Fruit fly (Drosophila melanogaster) whole organism, embryonic: Measurements from ENCODE around the gene CG1999.
A peak's percentile ranks its signal among the peaks of the same experiment; 100 is the strongest.

ENCODE experiments used
- Ada2b ChIP-seq: fragments of 200-800 bp; sonication (Bioruptor generic); IDR thresholded peaks from 2 replicates; pipeline ENCODE4 v1.3.6; 2022; ENCODE audit warnings: missing biosample characterization, missing genetic modification characterization
- Antp ChIP-seq: fragments of 200-800 bp; sonication (Bioruptor generic); optimal IDR thresholded peaks from 3 replicates; lab custom pipeline; 2016; ENCODE audit warnings: missing biosample characterization, missing genetic modification characterization
- CG10462 ChIP-seq: fragments of 200-800 bp; sonication (Bioruptor generic); optimal IDR thresholded peaks from 2 replicates; lab custom pipeline; 2016; ENCODE audit warnings: missing biosample characterization, missing genetic modification characterization
- CG12071 ChIP-seq: fragments of 200-800 bp; sonication (Bioruptor generic); optimal IDR thresholded peaks from 3 replicates; lab custom pipeline; 2018; ENCODE audit warnings: missing biosample characterization, mild to moderate bottlenecking, missing genetic modification characterization
- CG12299 ChIP-seq: fragments of 200-800 bp; sonication (Bioruptor generic); optimal IDR thresholded peaks from 2 replicates; lab custom pipeline; 2018; ENCODE audit warnings: missing biosample characterization, mild to moderate bottlenecking, missing genetic modification characterization
- CG13287 ChIP-seq: fragments of 200-800 bp; sonication (Bioruptor generic); IDR thresholded peaks from 2 replicates; pipeline ENCODE4 v1.3.6; 2022; ENCODE audit warnings: missing biosample characterization, missing genetic modification characterization; ENCODE audit not compliant: partially characterized antibody
- CG1647 ChIP-seq: fragments of 200-800 bp; sonication (Bioruptor generic); optimal IDR thresholded peaks from 3 replicates; lab custom pipeline; 2016; ENCODE audit warnings: missing biosample characterization, missing genetic modification characterization
- CG17568 ChIP-seq: fragments of 200-800 bp; sonication (Bioruptor generic); optimal IDR thresholded peaks from 2 replicates; lab custom pipeline; 2018; ENCODE audit warnings: missing biosample characterization, mild to moderate bottlenecking, missing genetic modification characterization, moderate library complexity
- CG17612 ChIP-seq: fragments of 200-800 bp; sonication (Bioruptor generic); IDR thresholded peaks from 2 replicates; pipeline ENCODE4 v1.3.6; 2022; ENCODE audit warnings: missing biosample characterization, missing genetic modification characterization
- CG2129 ChIP-seq: fragments of 200-800 bp; sonication (Bioruptor generic); IDR thresholded peaks from 2 replicates; pipeline ENCODE4 v1.3.6; 2022; ENCODE audit warnings: missing biosample characterization, missing genetic modification characterization; ENCODE audit not compliant: partially characterized antibody
- CG30020 ChIP-seq: fragments of 200-800 bp; optimal IDR thresholded peaks from 2 replicates; lab custom pipeline; 2019; ENCODE audit warnings: missing biosample characterization, mild to moderate bottlenecking, missing genetic modification characterization, moderate library complexity
- CG33213 ChIP-seq: fragments of 200-800 bp; sonication (Bioruptor generic); optimal IDR thresholded peaks from 3 replicates; lab custom pipeline; 2016; ENCODE audit warnings: missing biosample characterization, missing genetic modification characterization
- CG4730 ChIP-seq: fragments of 200-800 bp; sonication (Bioruptor generic); IDR thresholded peaks from 2 replicates; pipeline ENCODE4 v1.3.6; 2022; ENCODE audit warnings: missing biosample characterization, missing genetic modification characterization
- CG5180 ChIP-seq: fragments of 200-800 bp; sonication (Bioruptor generic); optimal IDR thresholded peaks from 3 replicates; lab custom pipeline; 2017; ENCODE audit warnings: missing biosample characterization, missing genetic modification characterization, mild to moderate bottlenecking, moderate library complexity, missing genetic modification reagents
- CG7556 ChIP-seq: fragments of 200-800 bp; sonication (Bioruptor generic); optimal IDR thresholded peaks from 2 replicates; lab custom pipeline; 2017; ENCODE audit warnings: missing biosample characterization, mild to moderate bottlenecking, missing genetic modification characterization
- CHES-1-like ChIP-seq: fragments of 200-800 bp; sonication (Bioruptor generic); optimal IDR thresholded peaks from 2 replicates; lab custom pipeline; 2016; ENCODE audit warnings: missing biosample characterization, missing genetic modification characterization
- CkIIα-i1 ChIP-seq: fragments of 200-800 bp; sonication (Bioruptor generic); IDR thresholded peaks from 2 replicates; pipeline ENCODE4 v1.3.6; 2022; ENCODE audit warnings: missing biosample characterization, missing genetic modification characterization
- Dip3 ChIP-seq: fragments of 200-800 bp; sonication (Bioruptor generic); optimal IDR thresholded peaks from 3 replicates; lab custom pipeline; 2016; ENCODE audit warnings: missing biosample characterization, missing genetic modification characterization
- Dll ChIP-seq: fragments of 200-800 bp; sonication (Bioruptor generic); IDR thresholded peaks from 4 replicates; pipeline ENCODE4 v1.3.6; 2022; ENCODE audit warnings: missing biosample characterization, missing genetic modification characterization; ENCODE audit not compliant: partially characterized antibody
- Drgx ChIP-seq: fragments of 200-800 bp; sonication (Bioruptor generic); IDR thresholded peaks from 2 replicates; pipeline ENCODE4 v1.3.6; 2022; ENCODE audit warnings: missing biosample characterization, missing genetic modification characterization
- Gsc ChIP-seq: fragments of 200-800 bp; sonication (Bioruptor generic); IDR thresholded peaks from 2 replicates; pipeline ENCODE4 v1.3.6; 2022; ENCODE audit warnings: missing biosample characterization, missing genetic modification characterization
- Hey ChIP-seq: fragments of 200-800 bp; sonication (Bioruptor generic); optimal IDR thresholded peaks from 3 replicates; lab custom pipeline; 2018; ENCODE audit warnings: missing biosample characterization, mild to moderate bottlenecking, missing genetic modification characterization
- HmgZ ChIP-seq: fragments of 200-800 bp; sonication (Bioruptor generic); optimal IDR thresholded peaks from 2 replicates; lab custom pipeline; 2018; ENCODE audit warnings: missing biosample characterization, mild to moderate bottlenecking, missing genetic modification characterization
- Oaz ChIP-seq: fragments of 200-800 bp; sonication (Bioruptor generic); IDR thresholded peaks from 2 replicates; pipeline ENCODE4 v1.3.6; 2022; ENCODE audit warnings: missing biosample characterization, missing genetic modification characterization
- Opbp ChIP-seq: fragments of 200-800 bp; sonication (Bioruptor generic); IDR thresholded peaks from 3 replicates; pipeline ENCODE4 v1.3.6; 2022; ENCODE audit warnings: missing biosample characterization, missing genetic modification characterization; ENCODE audit not compliant: partially characterized antibody
- Pdp1 ChIP-seq, 2 experiments: fragments of 200-800 bp; sonication (Bioruptor generic); optimal IDR thresholded peaks; 3 replicates each; lab custom pipeline; 2016; ENCODE audit warnings: missing biosample characterization in 2 of 2, missing genetic modification characterization in 2 of 2, mild to moderate bottlenecking in 1 of 2, moderate library complexity in 1 of 2
- Six4 ChIP-seq: fragments of 200-800 bp; sonication (Bioruptor generic); optimal IDR thresholded peaks from 2 replicates; lab custom pipeline; 2016; ENCODE audit warnings: missing biosample characterization, missing genetic modification characterization
- Sry-δ ChIP-seq: fragments of 200-800 bp; sonication (Bioruptor generic); optimal IDR thresholded peaks from 2 replicates; lab custom pipeline; 2016; ENCODE audit warnings: missing biosample characterization, missing genetic modification characterization
- Usf ChIP-seq: fragments of 200-800 bp; sonication (Bioruptor generic); optimal IDR thresholded peaks from 2 replicates; lab custom pipeline; 2017; ENCODE audit warnings: missing genotype, missing biosample characterization, missing genetic modification characterization
- ap ChIP-seq: fragments of 200-800 bp; sonication (Bioruptor generic); IDR thresholded peaks from 2 replicates; pipeline ENCODE4 v1.3.6; 2022; ENCODE audit warnings: missing biosample characterization, missing genetic modification characterization
- ato ChIP-seq: fragments of 200-800 bp; sonication (Bioruptor generic); IDR thresholded peaks from 2 replicates; pipeline ENCODE4 v1.3.6; 2022; ENCODE audit warnings: missing biosample characterization, missing genetic modification characterization; ENCODE audit not compliant: partially characterized antibody
- bigmax ChIP-seq: fragments of 200-800 bp; sonication (Bioruptor generic); optimal IDR thresholded peaks from 2 replicates; lab custom pipeline; 2018; ENCODE audit warnings: missing biosample characterization, mild to moderate bottlenecking, missing genetic modification characterization
- cato ChIP-seq: fragments of 200-800 bp; sonication (Bioruptor generic); optimal IDR thresholded peaks from 2 replicates; lab custom pipeline; 2016; ENCODE audit warnings: missing biosample characterization, missing genetic modification characterization, borderline replicate concordance
- chif ChIP-seq, 2 experiments: fragments of 200-800 bp; sonication (Bioruptor generic); optimal IDR thresholded peaks; 3 replicates each; lab custom pipeline; 2016; ENCODE audit warnings: missing biosample characterization in 2 of 2, missing genetic modification characterization in 2 of 2
- dmrt11E ChIP-seq: fragments of 200-800 bp; sonication (Bioruptor generic); optimal IDR thresholded peaks from 3 replicates; lab custom pipeline; 2018; ENCODE audit warnings: missing biosample characterization, mild to moderate bottlenecking, missing genetic modification characterization, moderate library complexity
- fd64A ChIP-seq: fragments of 200-800 bp; sonication (Bioruptor generic); optimal IDR thresholded peaks from 3 replicates; lab custom pipeline; 2018; ENCODE audit warnings: missing biosample characterization, mild to moderate bottlenecking, missing genetic modification characterization
- gce ChIP-seq: fragments of 200-800 bp; sonication (Bioruptor generic); IDR thresholded peaks from 3 replicates; pipeline ENCODE4 v1.3.6; 2022; ENCODE audit warnings: missing biosample characterization, missing genetic modification characterization
- grau ChIP-seq: fragments of 200-800 bp; optimal IDR thresholded peaks from 3 replicates; lab custom pipeline; 2019; ENCODE audit warnings: missing biosample characterization, mild to moderate bottlenecking, missing genetic modification characterization, moderate library complexity
- gsb-n ChIP-seq: fragments of 200-800 bp; sonication (Bioruptor generic); optimal IDR thresholded peaks from 3 replicates; lab custom pipeline; 2018; ENCODE audit warnings: missing biosample characterization, mild to moderate bottlenecking, missing genetic modification characterization
- h ChIP-seq: fragments of >200 bp; optimal IDR thresholded peaks from 2 replicates; lab custom pipeline; 2017
- ind ChIP-seq: fragments of 200-800 bp; sonication (Bioruptor generic); optimal IDR thresholded peaks from 3 replicates; lab custom pipeline; 2016; ENCODE audit warnings: missing biosample characterization, missing genetic modification characterization
- jing ChIP-seq: fragments of 200-800 bp; sonication (Bioruptor generic); optimal IDR thresholded peaks from 2 replicates; lab custom pipeline; 2018; ENCODE audit warnings: missing biosample characterization, mild to moderate bottlenecking, missing genetic modification characterization
- lilli ChIP-seq: fragments of 200-800 bp; sonication (Bioruptor generic); optimal IDR thresholded peaks from 3 replicates; lab custom pipeline; 2016; ENCODE audit warnings: missing biosample characterization, missing genetic modification characterization
- lov ChIP-seq, 2 experiments: fragments of 200-800 bp in 1 of 2; fragments of >200 bp in 1 of 2; sonication (Bioruptor generic) in 1 of 2; IDR thresholded peaks in 1 of 2; optimal IDR thresholded peaks in 1 of 2; 2 replicates in 1 of 2; 3 replicates in 1 of 2; pipeline versions ENCODE4 v1.3.6 to Lab custom; 2017 to 2022; ENCODE audit warnings: missing biosample characterization in 1 of 2, missing genetic modification characterization in 1 of 2
- mld ChIP-seq: fragments of 200-800 bp; sonication (Bioruptor generic); IDR thresholded peaks from 3 replicates; pipeline ENCODE4 v1.3.6; 2022; ENCODE audit warnings: missing biosample characterization, missing genetic modification characterization; ENCODE audit not compliant: partially characterized antibody
- phol ChIP-seq: fragments of 200-800 bp; sonication (Bioruptor generic); optimal IDR thresholded peaks from 3 replicates; lab custom pipeline; 2018; ENCODE audit warnings: missing biosample characterization, mild to moderate bottlenecking, missing genetic modification characterization, moderate library complexity
- salm ChIP-seq: fragments of 200-800 bp; sonication (Bioruptor generic); optimal IDR thresholded peaks from 2 replicates; lab custom pipeline; 2018; ENCODE audit warnings: missing biosample characterization, mild to moderate bottlenecking, missing genetic modification characterization
- sqz ChIP-seq: fragments of 200-800 bp; sonication (Bioruptor generic); optimal IDR thresholded peaks from 3 replicates; lab custom pipeline; 2018; ENCODE audit warnings: missing biosample characterization, mild to moderate bottlenecking, missing genetic modification characterization
- tll ChIP-seq, 2 experiments: fragments of 200-800 bp in 1 of 2; fragments of >200 bp in 1 of 2; sonication (Bioruptor generic) in 1 of 2; optimal IDR thresholded peaks; 2 replicates each; lab custom pipeline; 2017 to 2019; ENCODE audit warnings: missing biosample characterization in 2 of 2, missing genetic modification characterization in 2 of 2, mild to moderate bottlenecking in 1 of 2, moderate library complexity in 1 of 2
- z ChIP-seq: fragments of 200-800 bp; sonication (Bioruptor generic); IDR thresholded peaks from 3 replicates; pipeline ENCODE4 v1.3.6; 2022; ENCODE audit warnings: missing biosample characterization, missing genetic modification characterization

Gene CG1999

DNA sequence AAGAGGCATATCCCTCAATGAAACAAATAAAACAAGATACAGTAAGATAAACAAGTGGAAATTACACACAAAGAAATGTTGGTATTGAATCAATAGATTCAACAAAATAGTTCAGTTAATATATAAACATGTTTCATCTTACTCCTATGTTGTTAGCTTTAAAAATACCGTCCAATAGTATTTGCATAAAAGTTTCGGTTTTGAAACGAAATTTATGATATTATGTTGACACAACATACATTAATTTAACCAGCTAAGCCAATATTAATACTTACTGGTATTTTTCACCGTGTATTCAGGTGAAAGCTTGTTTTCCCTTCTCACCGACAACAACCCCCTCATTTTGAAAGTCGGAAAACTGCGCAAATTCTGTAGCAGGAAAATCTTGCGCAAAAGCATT is 20.1 kb upstream of the CG1999 start (continued):
- TF ChIP-seq ato (GFP tag; lab: Robert Waterston, UW), result no peak
- no peak for TF ChIP-seq lov (optimal IDR thresholded peaks at IDR 0.05; lab: Kevin White, UChicago)
- no peak for TF ChIP-seq lov (GFP tag; IDR thresholded peaks at IDR 0.05; lab: Robert Waterston, UW)
- TF ChIP-seq Hey (tag; lab: Kevin White, UChicago), result peak; percentile 3
- no peak for TF ChIP-seq CG2129 (GFP tag; lab: Robert Waterston, UW)
- TF ChIP-seq Opbp (GFP tag; lab: Robert Waterston, UW), result no peak
- no peak for TF ChIP-seq CG33213
- no peak for TF ChIP-seq bigmax (GFP tag; lab: Kevin White, UChicago)
- peak; percentile 67 for TF ChIP-seq grau
- TF ChIP-seq CG5180 (GFP tag; lab: Kevin White, UChicago), result peak; percentile 57
- peak; percentile 64 for TF ChIP-seq phol (tag; lab: Kevin White, UChicago)
- TF ChIP-seq ind (GFP tag; lab: Kevin White, UChicago), result peak; percentile 49
- TF ChIP-seq gce, result no peak
- no peak for TF ChIP-seq Dll (GFP tag; lab: Robert Waterston, UW)
- TF ChIP-seq Six4 (GFP tag; lab: Kevin White, UChicago), result peak; percentile 28
- peak; percentile 5 for TF ChIP-seq sqz (GFP tag; lab: Kevin White, UChicago)
- 0 out of 2 replicates have a peak, but pooled peaks have one; percentile 14 for TF ChIP-seq Oaz
- TF ChIP-seq Pdp1 (GFP tag; optimal IDR thresholded peaks at IDR 0.05; lab: Kevin White, UChicago), result peak; percentile 41 to 65
- TF ChIP-seq CG7556 (GFP tag; lab: Kevin White, UChicago), result peak; percentile 71
- peak; percentile 26 for TF ChIP-seq CG1647 (GFP tag; lab: Kevin White, UChicago)
- peak; percentile 23 for TF ChIP-seq cato (GFP tag; lab: Kevin White, UChicago)
- peak; percentile 55 for TF ChIP-seq CHES-1-like (GFP tag; lab: Kevin White, UChicago)
- no peak for TF ChIP-seq CG13287 (GFP tag; lab: Robert Waterston, UW)
- TF ChIP-seq z, result no peak
- TF ChIP-seq Antp (GFP tag; lab: Kevin White, UChicago), result peak; percentile 17
- no peak for TF ChIP-seq Drgx (GFP tag; lab: Robert Waterston, UW)
- TF ChIP-seq CG30020, result peak; percentile 12
- no peak for TF ChIP-seq Usf (GFP tag; lab: Kevin White, UChicago)
- TF ChIP-seq Ada2b (GFP tag; lab: Robert Waterston, UW), result peak; percentile 45; the same call in 1 of the 2 replicates
- TF ChIP-seq fd64A (GFP tag; lab: Kevin White, UChicago), result peak; percentile 54
- no peak for TF ChIP-seq CkIIα-i1
- TF ChIP-seq HmgZ (tag; lab: Kevin White, UChicago), result peak; percentile 58
- TF ChIP-seq CG17612 (GFP tag; lab: Robert Waterston, UW), result no peak
- peak; percentile 72 for TF ChIP-seq CG12071
- TF ChIP-seq CG10462, result peak; percentile 1
- TF ChIP-seq tll (GFP tag; optimal IDR thresholded peaks at IDR 0.05; lab: Kevin White, UChicago), result no peak
- no peak for TF ChIP-seq h (lab: Kevin White, UChicago)
- no peak for TF ChIP-seq Dip3
- TF ChIP-seq Gsc (GFP tag; lab: Robert Waterston, UW), result no peak
- peak; percentile 59 for TF ChIP-seq gsb-n (tag; lab: Kevin White, UChicago)
- TF ChIP-seq ap, result no peak
- peak; percentile 64 for TF ChIP-seq CG17568
- TF ChIP-seq lilli (GFP tag; lab: Kevin White, UChicago), result peak; percentile 44
- TF ChIP-seq dmrt11E (tag; lab: Kevin White, UChicago), result peak; percentile 31
- TF ChIP-seq chif (GFP tag; optimal IDR thresholded peaks at IDR 0.05; lab: Kevin White, UChicago), result peak in 1 of 2 experiments; percentile 63
- TF ChIP-seq CG12299 (tag; lab: Kevin White, UChicago), result peak; percentile 80
- TF ChIP-seq jing (GFP tag; lab: Kevin White, UChicago), result peak; percentile 37
- peak; percentile 6 for TF ChIP-seq Sry-δ
- no peak for TF ChIP-seq CG4730
- no peak for TF ChIP-seq mld (GFP tag; lab: Robert Waterston, UW)
- TF ChIP-seq salm, result peak; percentile 57
